Fruit fly (Drosophila melanogaster): ENCODE data around the gene cact.

The cact gene

dm6 chr2L:16315027-16315426 is 11.0 kb downstream of the cact start (continued):
- no peak for TF ChIP-seq pb (GFP tag; optimal IDR thresholded peaks at IDR 0.05)
- no peak for TF ChIP-seq CG8089 (GFP tag; optimal IDR thresholded peaks at IDR 0.05)
- peak; percentile 62; the same call in 1 of the 2 replicates for TF ChIP-seq chm (GFP tag; IDR thresholded peaks at IDR 0.05)
- no peak for TF ChIP-seq h (optimal IDR thresholded peaks at IDR 0.05)
- no peak for TF ChIP-seq CG3995 (GFP tag; optimal IDR thresholded peaks at IDR 0.05)
- TF ChIP-seq pita (GFP tag; optimal IDR thresholded peaks at IDR 0.05) = no peak
- TF ChIP-seq CG18476 (GFP tag; optimal IDR thresholded peaks at IDR 0.05) = no peak
- no peak for TF ChIP-seq dmrt99B (tag; optimal IDR thresholded peaks at IDR 0.05)
- no peak for TF ChIP-seq CG31388 (GFP tag; optimal IDR thresholded peaks at IDR 0.05)
- TF ChIP-seq E2f1 (GFP tag; IDR thresholded peaks at IDR 0.05) = no peak
- TF ChIP-seq dan (GFP tag; IDR thresholded peaks at IDR 0.05) = no peak
- TF ChIP-seq so (GFP tag; IDR thresholded peaks at IDR 0.05) = no peak
- no peak for TF ChIP-seq CG5953 (GFP tag; IDR thresholded peaks at IDR 0.05)
- no peak for TF ChIP-seq Doc3 (GFP tag; IDR thresholded peaks at IDR 0.05; ENCODE audit: partially characterized antibody)
- TF ChIP-seq CG13894 (tag; optimal IDR thresholded peaks at IDR 0.05) = peak; percentile 92
- peak; percentile 67 for TF ChIP-seq caup (GFP tag; optimal IDR thresholded peaks at IDR 0.05; ENCODE audit: severe bottlenecking)
- no peak for TF ChIP-seq CG18764 (GFP tag; optimal IDR thresholded peaks at IDR 0.05)
- TF ChIP-seq ken (GFP tag; IDR thresholded peaks at IDR 0.05) = no peak
- no peak for TF ChIP-seq seq (GFP tag; IDR thresholded peaks at IDR 0.05)
- TF ChIP-seq mld (GFP tag; IDR thresholded peaks at IDR 0.05; ENCODE audit: partially characterized antibody) = no peak
- TF ChIP-seq HmgZ (tag; optimal IDR thresholded peaks at IDR 0.05) = peak; percentile 57
- TF ChIP-seq pfk (GFP tag; optimal IDR thresholded peaks at IDR 0.05) = peak; percentile 25
- TF ChIP-seq prd (optimal IDR thresholded peaks at IDR 0.05) = no peak
- TF ChIP-seq prd (GFP tag; IDR thresholded peaks at IDR 0.05) = no peak
- no peak for TF ChIP-seq ara (GFP tag; IDR thresholded peaks at IDR 0.05)
- TF ChIP-seq pzg (GFP tag; optimal IDR thresholded peaks at IDR 0.05) = peak; percentile 0
- no peak for TF ChIP-seq CG16815 (GFP tag; optimal IDR thresholded peaks at IDR 0.05)
- TF ChIP-seq lab (GFP tag; optimal IDR thresholded peaks at IDR 0.05) = peak; percentile 61
- TF ChIP-seq cg (GFP tag; optimal IDR thresholded peaks at IDR 0.05) = peak; percentile 54
- TF ChIP-seq eve (GFP tag; optimal IDR thresholded peaks at IDR 0.05) = no peak
- TF ChIP-seq peb (GFP tag; IDR thresholded peaks at IDR 0.05) = no peak
- no peak for TF ChIP-seq CG6175 (GFP tag; IDR thresholded peaks at IDR 0.05)
- no peak for TF ChIP-seq btn (GFP tag; optimal IDR thresholded peaks at IDR 0.05)
- TF ChIP-seq Dll (GFP tag; IDR thresholded peaks at IDR 0.05; ENCODE audit: partially characterized antibody) = no peak
- peak; percentile 9 for TF ChIP-seq Fer1 (GFP tag; optimal IDR thresholded peaks at IDR 0.05)
- TF ChIP-seq CG8388 (GFP tag; optimal IDR thresholded peaks at IDR 0.05) = no peak
- no peak for TF ChIP-seq TFAM (GFP tag; optimal IDR thresholded peaks at IDR 0.05)
- TF ChIP-seq Chrac-16 (GFP tag; optimal IDR thresholded peaks at IDR 0.05) = no peak
- TF ChIP-seq CkIIα-i1 (GFP tag; IDR thresholded peaks at IDR 0.05) = no peak
- no peak for TF ChIP-seq Hr51 (GFP tag; optimal IDR thresholded peaks at IDR 0.05)
- TF ChIP-seq CG1602 (GFP tag; optimal IDR thresholded peaks at IDR 0.05) = no peak
- TF ChIP-seq onecut (GFP tag; IDR thresholded peaks at IDR 0.05) = no peak
- no peak for TF ChIP-seq CG17568 (GFP tag; optimal IDR thresholded peaks at IDR 0.05)
- TF ChIP-seq CG6813 (GFP tag; optimal IDR thresholded peaks at IDR 0.05) = no peak
- TF ChIP-seq CG11093 (GFP tag; IDR thresholded peaks at IDR 0.05) = no peak
- no peak for TF ChIP-seq gfzf (GFP tag; optimal IDR thresholded peaks at IDR 0.05)
- no peak for TF ChIP-seq CG9437 (GFP tag; optimal IDR thresholded peaks at IDR 0.05)
- no peak for TF ChIP-seq sc (optimal IDR thresholded peaks at IDR 0.05)
- TF ChIP-seq sc (GFP tag; optimal IDR thresholded peaks at IDR 0.05) = no peak
- peak; percentile 82 for TF ChIP-seq CG10543 (GFP tag; optimal IDR thresholded peaks at IDR 0.05)
- peak; percentile 3 for TF ChIP-seq lbe (GFP tag; optimal IDR thresholded peaks at IDR 0.05)
- no peak for TF ChIP-seq NC2β (GFP tag; optimal IDR thresholded peaks at IDR 0.05)

Measured in whole organism, embryonic.